Fruit fly (Drosophila melanogaster): ENCODE measurements around the gene CG8097.

The CG8097 gene

DNA sequence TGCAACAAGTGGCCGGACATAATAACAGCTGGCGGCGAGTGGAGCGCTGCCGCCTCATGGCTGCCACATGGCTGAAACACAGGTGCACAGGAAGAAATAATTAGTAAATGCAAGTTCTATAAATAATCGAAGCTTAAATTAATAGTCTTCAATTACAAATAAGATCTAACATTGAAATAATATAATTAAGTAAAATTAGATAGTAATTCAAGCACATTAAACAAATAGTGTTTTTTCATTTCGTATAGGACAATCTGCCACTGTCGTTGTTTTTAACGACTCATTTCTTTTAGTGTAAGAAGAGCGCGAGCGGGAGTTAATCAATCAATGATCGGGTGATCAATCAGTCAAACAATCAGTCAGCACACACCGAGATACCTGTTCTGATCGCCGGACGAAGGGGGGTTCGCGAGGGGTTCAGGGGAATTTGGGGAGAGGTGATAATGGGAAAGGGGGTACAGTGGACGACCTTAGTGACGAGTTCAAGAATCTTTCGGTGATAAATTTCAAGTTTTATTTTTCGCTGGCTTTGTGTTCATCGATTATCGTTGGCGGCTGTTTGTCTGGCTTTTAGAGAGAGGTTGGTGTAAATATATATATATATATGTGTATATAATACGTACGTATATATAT, 43.0 kb upstream of the CG8097 start (continued):
- no peak for TF ChIP-seq vri (GFP tag; optimal IDR thresholded peaks at IDR 0.05)
- no peak for TF ChIP-seq CG11294 (GFP tag; IDR thresholded peaks at IDR 0.05)
- no peak for TF ChIP-seq CG8319 (GFP tag; optimal IDR thresholded peaks at IDR 0.05)
- TF ChIP-seq achi (GFP tag; optimal IDR thresholded peaks at IDR 0.05), result peak; percentile 7
- no peak for TF ChIP-seq CG15336 (GFP tag; IDR thresholded peaks at IDR 0.05)
- TF ChIP-seq Sox15 (GFP tag; optimal IDR thresholded peaks at IDR 0.05), result no peak
- TF ChIP-seq CG4318 (GFP tag; optimal IDR thresholded peaks at IDR 0.05), result no peak
- TF ChIP-seq dac (GFP tag; optimal IDR thresholded peaks at IDR 0.05), result no peak
- TF ChIP-seq Sox14 (GFP tag; optimal IDR thresholded peaks at IDR 0.05), result no peak
- no peak for TF ChIP-seq CG16779 (tag; optimal IDR thresholded peaks at IDR 0.05)
- no peak for TF ChIP-seq ss (GFP tag; optimal IDR thresholded peaks at IDR 0.05)
- peak; percentile 1 for TF ChIP-seq OdsH (GFP tag; optimal IDR thresholded peaks at IDR 0.05)
- TF ChIP-seq spab (GFP tag; optimal IDR thresholded peaks at IDR 0.05), result no peak
- TF ChIP-seq Eip78C (GFP tag), result peak; percentile 76
- no peak for TF ChIP-seq Lpt (GFP tag; optimal IDR thresholded peaks at IDR 0.05)
- TF ChIP-seq Gug (GFP tag; IDR thresholded peaks at IDR 0.05), result no peak
- TF ChIP-seq Smox (GFP tag; optimal IDR thresholded peaks at IDR 0.05), result peak; percentile 25
- no peak for TF ChIP-seq fd59A (GFP tag; optimal IDR thresholded peaks at IDR 0.05)
- peak; percentile 18 for TF ChIP-seq Eip75B (GFP tag; optimal IDR thresholded peaks at IDR 0.05)
- no peak for TF ChIP-seq Blimp-1 (GFP tag; optimal IDR thresholded peaks at IDR 0.05)
- TF ChIP-seq CG11902 (GFP tag; optimal IDR thresholded peaks at IDR 0.05), result no peak
- TF ChIP-seq acj6 (GFP tag; optimal IDR thresholded peaks at IDR 0.05), result no peak

DNA sequence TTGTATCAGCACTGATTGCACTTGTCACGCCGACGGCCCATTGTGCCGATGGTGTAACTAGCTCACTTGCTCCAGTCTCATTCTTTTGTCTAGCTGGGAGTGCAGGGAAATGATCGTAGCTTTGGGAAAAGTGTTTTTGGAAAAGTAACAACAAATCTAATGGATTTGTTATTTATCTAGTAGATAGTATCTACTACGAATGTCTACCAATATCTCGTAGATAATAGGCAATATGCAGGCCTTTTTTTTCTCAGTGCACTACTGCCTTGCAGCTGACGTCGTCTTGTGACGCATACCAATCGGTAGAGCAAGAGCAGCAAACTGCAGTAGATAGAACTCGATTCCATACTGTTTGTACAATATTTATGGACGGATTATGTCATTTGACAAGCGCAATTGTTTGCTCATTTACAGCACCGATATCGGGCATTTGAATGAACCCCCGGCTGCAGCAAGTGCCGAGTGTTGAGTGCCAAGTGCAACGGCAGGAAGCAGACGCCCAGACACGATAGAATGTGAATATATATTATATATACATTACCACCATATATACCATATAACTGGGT, 39.4 kb upstream of the CG8097 start:
- no peak for TF ChIP-seq CG11902 (GFP tag; optimal IDR thresholded peaks at IDR 0.05)
- TF ChIP-seq CG6808 (GFP tag; optimal IDR thresholded peaks at IDR 0.05), result peak; percentile 11
- peak; percentile 40 for TF ChIP-seq CG10669 (GFP tag; optimal IDR thresholded peaks at IDR 0.05)
- peak; percentile 79 for TF ChIP-seq eg (GFP tag; IDR thresholded peaks at IDR 0.05)
- peak; percentile 2 for TF ChIP-seq esn (GFP tag; optimal IDR thresholded peaks at IDR 0.05)
- TF ChIP-seq CG34406 (GFP tag; optimal IDR thresholded peaks at IDR 0.05), result peak; percentile 37
- TF ChIP-seq CG6854 (GFP tag; optimal IDR thresholded peaks at IDR 0.05), result no peak
- peak; percentile 65 for TF ChIP-seq pdm3 (GFP tag; optimal IDR thresholded peaks at IDR 0.05)
- peak; percentile 45 for TF ChIP-seq Eip75B (GFP tag; optimal IDR thresholded peaks at IDR 0.05)
- TF ChIP-seq net (GFP tag; optimal IDR thresholded peaks at IDR 0.05), result peak; percentile 2
- TF ChIP-seq CG3919 (GFP tag; optimal IDR thresholded peaks at IDR 0.05), result peak; percentile 53
- TF ChIP-seq Smox (GFP tag; optimal IDR thresholded peaks at IDR 0.05), result no peak
- peak; percentile 80 for TF ChIP-seq CG15336 (GFP tag; IDR thresholded peaks at IDR 0.05)
- TF ChIP-seq CG8319 (GFP tag; optimal IDR thresholded peaks at IDR 0.05), result peak; percentile 9
- no peak for TF ChIP-seq dsx (GFP tag; optimal IDR thresholded peaks at IDR 0.05; ENCODE audit: poor library complexity, severe bottlenecking)
- peak; percentile 2 for TF ChIP-seq Ets96B (tag; optimal IDR thresholded peaks at IDR 0.05)
- peak; percentile 53 for TF ChIP-seq vri (GFP tag; optimal IDR thresholded peaks at IDR 0.05)
- peak; percentile 32 for TF ChIP-seq CG8632 (GFP tag; optimal IDR thresholded peaks at IDR 0.05)
- peak; percentile 19 for TF ChIP-seq topi (GFP tag; optimal IDR thresholded peaks at IDR 0.05)
- TF ChIP-seq Sox15 (GFP tag; optimal IDR thresholded peaks at IDR 0.05), result peak; percentile 7
- TF ChIP-seq svp (GFP tag), result peak; percentile 59
- no peak for TF ChIP-seq CG16779 (tag; optimal IDR thresholded peaks at IDR 0.05)
- TF ChIP-seq Hr39 (GFP tag; optimal IDR thresholded peaks at IDR 0.05), result no peak
- TF ChIP-seq CG11294 (GFP tag; IDR thresholded peaks at IDR 0.05), result peak; percentile 60
- TF ChIP-seq CG10631 (GFP tag; optimal IDR thresholded peaks at IDR 0.05), result peak; percentile 58
- TF ChIP-seq spab (GFP tag; optimal IDR thresholded peaks at IDR 0.05), result peak; percentile 15
- no peak for TF ChIP-seq Hr38 (GFP tag; optimal IDR thresholded peaks at IDR 0.05)
- TF ChIP-seq Sox102F (GFP tag; optimal IDR thresholded peaks at IDR 0.05), result no peak
- no peak for TF ChIP-seq fd59A (GFP tag; optimal IDR thresholded peaks at IDR 0.05)
- TF ChIP-seq CG11762 (GFP tag; optimal IDR thresholded peaks at IDR 0.05; ENCODE audit: insufficient read depth), result peak; percentile 18
- peak; percentile 29 for TF ChIP-seq acj6 (GFP tag; optimal IDR thresholded peaks at IDR 0.05)
- no peak for TF ChIP-seq cyc (GFP tag; optimal IDR thresholded peaks at IDR 0.05)
- no peak for TF ChIP-seq Ets21C (GFP tag; optimal IDR thresholded peaks at IDR 0.05)
- no peak for TF ChIP-seq CG4318 (GFP tag; optimal IDR thresholded peaks at IDR 0.05)
- TF ChIP-seq Hr4 (GFP tag; optimal IDR thresholded peaks at IDR 0.05), result peak; percentile 23
- TF ChIP-seq CG1621 (tag; optimal IDR thresholded peaks at IDR 0.05), result no peak
- TF ChIP-seq CG3032 (tag; optimal IDR thresholded peaks at IDR 0.05), result no peak
- TF ChIP-seq CG7368 (GFP tag; optimal IDR thresholded peaks at IDR 0.05), result peak; percentile 6
- TF ChIP-seq Sox14 (GFP tag; optimal IDR thresholded peaks at IDR 0.05), result peak; percentile 61
- no peak for TF ChIP-seq Lpt (GFP tag; optimal IDR thresholded peaks at IDR 0.05)
